Fruit fly (Drosophila melanogaster) whole organism, embryonic: ENCODE results near the gene CG13077.

ENCODE experiments used
- Antp ChIP-seq: fragments of 200-800 bp; sonication (Bioruptor generic); optimal IDR thresholded peaks from 3 replicates; lab custom pipeline; 2016; ENCODE audit warnings: missing biosample characterization, missing genetic modification characterization
- Asciz ChIP-seq: fragments of 200-800 bp; sonication (Bioruptor generic); optimal IDR thresholded peaks from 2 replicates; lab custom pipeline; 2017; ENCODE audit warnings: missing biosample characterization, mild to moderate bottlenecking, missing genetic modification characterization, missing genetic modification reagents
- CG12155 ChIP-seq: fragments of 200-800 bp; sonication (Bioruptor generic); optimal IDR thresholded peaks from 3 replicates; lab custom pipeline; 2016; ENCODE audit warnings: missing biosample characterization, missing genetic modification characterization
- CG12219 ChIP-seq: fragments of 200-800 bp; sonication (Bioruptor generic); optimal IDR thresholded peaks from 3 replicates; lab custom pipeline; 2018; ENCODE audit warnings: missing biosample characterization, mild to moderate bottlenecking, missing genetic modification characterization
- CG12299 ChIP-seq: fragments of 200-800 bp; sonication (Bioruptor generic); optimal IDR thresholded peaks from 2 replicates; lab custom pipeline; 2018; ENCODE audit warnings: missing biosample characterization, mild to moderate bottlenecking, missing genetic modification characterization
- CG14441 ChIP-seq: fragments of 200-800 bp; sonication (Bioruptor generic); IDR thresholded peaks from 2 replicates; pipeline ENCODE4 v1.3.6; 2022; ENCODE audit warnings: missing biosample characterization, missing genetic modification characterization
- CG18011 ChIP-seq: fragments of 200-800 bp; sonication (Bioruptor generic); optimal IDR thresholded peaks from 2 replicates; lab custom pipeline; 2017; ENCODE audit warnings: missing biosample characterization, missing genetic modification characterization, mild to moderate bottlenecking, moderate library complexity, missing genotype
- CG2202 ChIP-seq: fragments of 200-800 bp; sonication (Bioruptor generic); optimal IDR thresholded peaks from 2 replicates; lab custom pipeline; 2018; ENCODE audit warnings: missing biosample characterization, mild to moderate bottlenecking, missing genetic modification characterization
- CG31441 ChIP-seq: fragments of 200-800 bp; sonication (Bioruptor generic); IDR thresholded peaks from 2 replicates; pipeline ENCODE4 v1.3.6; 2022; ENCODE audit warnings: missing biosample characterization, missing genetic modification characterization
- CG32532 ChIP-seq: fragments of 200-800 bp; sonication (Bioruptor generic); IDR thresholded peaks from 2 replicates; pipeline ENCODE4 v1.3.6; 2022; ENCODE audit warnings: missing biosample characterization, missing genetic modification characterization
- CG6175 ChIP-seq: fragments of 200-800 bp; sonication (Bioruptor generic); IDR thresholded peaks from 3 replicates; pipeline ENCODE4 v1.3.6; 2022; ENCODE audit warnings: missing biosample characterization, missing genetic modification characterization
- CG6272 ChIP-seq: fragments of 200-800 bp; sonication (Bioruptor generic); IDR thresholded peaks from 2 replicates; pipeline ENCODE4 v1.3.6; 2022; ENCODE audit warnings: missing biosample characterization, missing genetic modification characterization
- CG8290 ChIP-seq, 3 experiments: fragments of 200-800 bp; sonication (Bioruptor generic); optimal IDR thresholded peaks; 2 replicates each; lab custom pipeline; 2016 to 2019; ENCODE audit warnings: missing biosample characterization in 3 of 3, missing genetic modification characterization in 3 of 3, mild to moderate bottlenecking in 2 of 3, moderate library complexity in 1 of 3
- CG9609 ChIP-seq: fragments of 200-800 bp; sonication (Bioruptor generic); optimal IDR thresholded peaks from 3 replicates; lab custom pipeline; 2016; ENCODE audit warnings: missing biosample characterization, missing genetic modification characterization
- CG9932 ChIP-seq: fragments of 200-800 bp; sonication (Bioruptor generic); IDR thresholded peaks from 2 replicates; pipeline ENCODE4 v1.3.6; 2022; ENCODE audit warnings: missing biosample characterization, missing genetic modification characterization
- CoRest ChIP-seq: fragments of 200-800 bp; sonication (Bioruptor generic); optimal IDR thresholded peaks from 3 replicates; lab custom pipeline; 2018; ENCODE audit warnings: missing biosample characterization, mild to moderate bottlenecking, missing genetic modification characterization, moderate library complexity
- Dip2 ChIP-seq: fragments of 200-800 bp; sonication (Bioruptor generic); IDR thresholded peaks from 2 replicates; pipeline ENCODE4 v1.3.6; 2022; ENCODE audit warnings: missing biosample characterization, missing genetic modification characterization
- H2.0 ChIP-seq: fragments of 200-800 bp; sonication (Bioruptor generic); IDR thresholded peaks from 2 replicates; pipeline ENCODE4 v1.3.6; 2022; ENCODE audit warnings: missing biosample characterization, missing genetic modification characterization
- HLH4C ChIP-seq: fragments of 200-800 bp; sonication (Bioruptor generic); IDR thresholded peaks from 3 replicates; pipeline ENCODE4 v1.3.6; 2022; ENCODE audit warnings: missing biosample characterization, missing genetic modification characterization; ENCODE audit not compliant: partially characterized antibody
- Hmr ChIP-seq: fragments of 200-800 bp; sonication (Bioruptor generic); optimal IDR thresholded peaks from 3 replicates; lab custom pipeline; 2017; ENCODE audit warnings: mild to moderate bottlenecking, missing biosample characterization, missing genetic modification reagents, missing genetic modification characterization
- MBD-R2 ChIP-seq: fragments of 200-800 bp; sonication (Bioruptor generic); IDR thresholded peaks from 2 replicates; pipeline ENCODE4 v1.3.6; 2022; ENCODE audit warnings: missing biosample characterization, missing genetic modification characterization
- Med ChIP-seq: fragments of 200-800 bp; sonication (Bioruptor generic); peaks from one replicate; lab custom pipeline; 2016; ENCODE audit warnings: missing biosample characterization, missing genetic modification characterization, mild to moderate bottlenecking, inconsistent platforms, moderate library complexity
- Meics ChIP-seq: fragments of 200-800 bp; sonication (Bioruptor generic); optimal IDR thresholded peaks from 2 replicates; lab custom pipeline; 2017; ENCODE audit warnings: missing biosample characterization, mild to moderate bottlenecking, missing genetic modification characterization
- NK7.1 ChIP-seq: fragments of 200-800 bp; sonication (Bioruptor generic); optimal IDR thresholded peaks from 3 replicates; lab custom pipeline; 2016; ENCODE audit warnings: missing biosample characterization, missing genetic modification characterization
- Pdp1 ChIP-seq, 2 experiments: fragments of 200-800 bp; sonication (Bioruptor generic); optimal IDR thresholded peaks; 3 replicates each; lab custom pipeline; 2016; ENCODE audit warnings: missing biosample characterization in 2 of 2, missing genetic modification characterization in 2 of 2, mild to moderate bottlenecking in 1 of 2, moderate library complexity in 1 of 2
- amos ChIP-seq: fragments of 200-800 bp; sonication (Bioruptor generic); IDR thresholded peaks from 2 replicates; pipeline ENCODE4 v1.3.6; 2022; ENCODE audit warnings: missing biosample characterization, missing genetic modification characterization; ENCODE audit not compliant: partially characterized antibody
- bbx ChIP-seq: fragments of 200-800 bp; sonication (Bioruptor generic); IDR thresholded peaks from 2 replicates; pipeline ENCODE4 v1.3.6; 2022; ENCODE audit warnings: missing biosample characterization, missing genetic modification characterization; ENCODE audit not compliant: partially characterized antibody
- crp ChIP-seq, 2 experiments: fragments of 200-800 bp; sonication (Bioruptor generic); optimal IDR thresholded peaks; 2 replicates in 1 of 2; 3 replicates in 1 of 2; lab custom pipeline; 2017; ENCODE audit warnings: missing biosample characterization in 2 of 2, missing genetic modification characterization in 2 of 2, mild to moderate bottlenecking in 1 of 2, moderate library complexity in 1 of 2
- danr ChIP-seq: fragments of 200-800 bp; sonication (Bioruptor generic); IDR thresholded peaks from 2 replicates; pipeline ENCODE4 v1.3.6; 2022; ENCODE audit warnings: missing biosample characterization, missing genetic modification characterization
- dimm ChIP-seq: fragments of 200-800 bp; sonication (Bioruptor generic); IDR thresholded peaks from 2 replicates; pipeline ENCODE4 v1.3.6; 2022; ENCODE audit warnings: missing biosample characterization, missing genetic modification characterization
- ewg ChIP-seq: fragments of 200-800 bp; sonication (Bioruptor generic); optimal IDR thresholded peaks from 3 replicates; lab custom pipeline; 2017; ENCODE audit warnings: mild to moderate bottlenecking, missing biosample characterization, missing genetic modification reagents, missing genetic modification characterization
- eyg ChIP-seq: fragments of 200-800 bp; sonication (Bioruptor generic); optimal IDR thresholded peaks from 3 replicates; lab custom pipeline; 2016; ENCODE audit warnings: missing biosample characterization, missing genetic modification characterization
- fd102C ChIP-seq: fragments of 200-800 bp; sonication (Bioruptor generic); optimal IDR thresholded peaks from 2 replicates; lab custom pipeline; 2018; ENCODE audit warnings: missing biosample characterization, mild to moderate bottlenecking, missing genetic modification characterization, moderate library complexity
- gcm ChIP-seq: fragments of 200-800 bp; sonication (Bioruptor generic); optimal IDR thresholded peaks from 2 replicates; lab custom pipeline; 2019; ENCODE audit warnings: missing biosample characterization, mild to moderate bottlenecking, missing genetic modification characterization, moderate library complexity
- hb ChIP-seq: fragments of 200-800 bp; sonication (Bioruptor generic); IDR thresholded peaks from 3 replicates; pipeline ENCODE4 v1.3.6; 2022; ENCODE audit warnings: missing biosample characterization, missing genetic modification characterization; ENCODE audit not compliant: partially characterized antibody
- ind ChIP-seq: fragments of 200-800 bp; sonication (Bioruptor generic); optimal IDR thresholded peaks from 3 replicates; lab custom pipeline; 2016; ENCODE audit warnings: missing biosample characterization, missing genetic modification characterization
- jigr1 ChIP-seq: fragments of 200-800 bp; sonication (Bioruptor generic); IDR thresholded peaks from 3 replicates; pipeline ENCODE4 v1.3.6; 2022; ENCODE audit warnings: missing biosample characterization, missing genetic modification characterization
- pb ChIP-seq: fragments of 200-800 bp; sonication (Bioruptor generic); optimal IDR thresholded peaks from 3 replicates; lab custom pipeline; 2016; ENCODE audit warnings: missing biosample characterization, missing genetic modification characterization
- seq ChIP-seq: fragments of 200-800 bp; sonication (Bioruptor generic); IDR thresholded peaks from 2 replicates; pipeline ENCODE4 v1.3.6; 2022; ENCODE audit warnings: missing biosample characterization, missing genetic modification characterization
- toy ChIP-seq: fragments of 200-800 bp; sonication (Bioruptor generic); IDR thresholded peaks from 2 replicates; pipeline ENCODE4 v1.3.6; 2022; ENCODE audit warnings: missing biosample characterization, missing genetic modification characterization
- trh ChIP-seq: fragments of 200-800 bp; sonication (Bioruptor generic); optimal IDR thresholded peaks from 2 replicates; lab custom pipeline; 2016; ENCODE audit warnings: missing biosample characterization, missing genetic modification characterization
- tx ChIP-seq: fragments of 200-800 bp; sonication (Bioruptor generic); optimal IDR thresholded peaks from 2 replicates; lab custom pipeline; 2016; ENCODE audit warnings: missing biosample characterization, missing genetic modification characterization
- unpg ChIP-seq: fragments of 200-800 bp; sonication (Bioruptor generic); optimal IDR thresholded peaks from 3 replicates; lab custom pipeline; 2018; ENCODE audit warnings: missing biosample characterization, mild to moderate bottlenecking, missing genetic modification characterization, moderate library complexity
- zf30C ChIP-seq: fragments of 200-800 bp; sonication (Bioruptor generic); optimal IDR thresholded peaks from 3 replicates; lab custom pipeline; 2018; ENCODE audit warnings: missing biosample characterization, mild to moderate bottlenecking, missing genetic modification characterization

Gene CG13077

DNA sequence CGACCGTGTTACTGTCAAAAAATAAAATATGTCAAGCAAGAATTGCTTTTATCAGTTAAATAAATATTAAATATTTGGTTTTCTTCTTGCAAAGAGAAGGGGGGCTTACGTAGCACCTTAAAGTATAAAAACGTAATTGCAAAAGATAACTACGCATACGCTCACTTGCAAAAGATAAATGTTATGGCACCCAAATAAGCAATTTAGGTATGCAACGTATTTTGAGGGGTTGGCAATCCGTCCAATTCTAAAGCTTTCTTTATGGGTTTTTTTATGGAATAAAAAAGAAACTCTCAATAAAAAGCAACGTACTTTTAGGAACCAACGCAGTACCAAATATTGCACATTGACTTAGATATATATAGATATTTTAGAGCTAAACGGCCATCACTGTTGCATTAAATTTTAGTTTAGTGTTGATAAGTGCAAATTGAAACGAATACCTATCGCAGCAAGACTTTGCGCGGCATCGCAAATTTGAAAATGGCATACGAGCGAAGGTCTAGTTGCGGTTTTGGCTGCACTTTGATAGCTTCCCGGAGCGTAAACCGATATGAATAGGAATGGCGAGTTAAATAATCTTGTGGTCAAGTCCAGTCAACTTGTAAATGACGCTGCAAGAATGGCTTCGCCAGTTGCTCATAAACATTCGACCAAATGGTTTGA, at the start of gene CG13077 (continued):
- TF ChIP-seq CG9609 (GFP tag; lab: Kevin White, UChicago): no peak
- peak; percentile 49; the same call in 2 of the 3 replicates for TF ChIP-seq HLH4C (GFP tag; lab: Robert Waterston, UW)
- peak; percentile 70; the same call in 1 of the 2 replicates for TF ChIP-seq bbx (GFP tag; lab: Robert Waterston, UW)
- TF ChIP-seq pb (GFP tag; lab: Kevin White, UChicago): no peak
- no peak for TF ChIP-seq trh (GFP tag; lab: Kevin White, UChicago)
- TF ChIP-seq, all 482 proteins: peak for 34

DNA sequence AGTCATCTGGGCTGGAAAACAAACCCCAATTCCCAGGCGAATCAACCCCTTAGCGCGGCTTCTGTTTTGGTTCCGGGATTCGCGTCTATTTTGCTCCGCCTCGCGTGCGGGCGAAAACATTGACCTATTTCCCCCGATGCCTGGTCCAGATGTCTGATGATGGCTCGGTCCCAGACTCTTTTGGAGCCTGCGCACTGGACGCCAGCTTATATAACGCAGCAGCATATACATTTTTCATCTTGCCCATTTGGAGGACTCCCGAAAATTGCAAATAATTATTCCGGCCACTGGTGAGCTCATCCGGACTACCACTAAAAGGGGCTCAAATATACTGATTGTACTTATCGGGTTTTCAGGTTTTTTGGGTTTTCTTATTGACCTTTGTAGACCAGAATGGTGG, 49.6 kb upstream of the CG13077 start:
- TF ChIP-seq Pdp1 (GFP tag; optimal IDR thresholded peaks at IDR 0.05; lab: Kevin White, UChicago): peak in 1 of 2 experiments; percentile 79
- TF ChIP-seq crp (GFP tag; optimal IDR thresholded peaks at IDR 0.05; lab: Kevin White, UChicago): peak in 1 of 2 experiments; percentile 9
- peak; percentile 16; the same call in 1 of the 2 replicates for TF ChIP-seq seq
- peak; percentile 53 for TF ChIP-seq Med (GFP tag; lab: Kevin White, UChicago)
- peak; percentile 80 for TF ChIP-seq ewg (GFP tag; lab: Kevin White, UChicago)
- no peak for TF ChIP-seq eyg (GFP tag; lab: Kevin White, UChicago)

DNA sequence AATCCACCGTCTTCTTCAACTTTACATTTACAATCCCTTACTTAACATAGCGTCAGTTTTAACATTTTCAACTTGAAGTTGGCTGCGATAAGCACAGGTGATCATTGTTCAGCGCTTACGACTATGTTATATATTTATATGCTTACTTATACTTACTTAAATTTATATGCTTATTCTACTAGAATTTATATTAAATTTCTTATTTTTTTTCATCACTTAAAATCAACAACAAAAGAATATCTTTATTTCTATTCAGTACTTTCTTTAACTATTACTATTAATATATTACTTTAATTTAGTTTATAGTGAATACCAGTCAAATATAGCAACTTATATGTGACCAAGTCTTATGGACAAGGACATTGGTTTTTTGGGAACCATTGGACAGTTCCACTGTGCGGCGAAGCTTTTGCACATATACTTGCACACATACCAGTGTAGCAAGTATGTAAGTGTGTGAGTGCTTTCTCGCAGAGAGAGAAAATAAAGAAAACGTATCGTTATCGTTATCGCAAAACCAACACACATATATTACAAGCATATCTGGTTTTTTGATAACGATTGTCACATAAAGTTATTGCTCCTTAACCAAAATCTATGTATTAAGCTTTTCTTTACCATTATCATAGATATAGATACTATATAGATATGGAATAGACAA, 48.4 kb upstream of the CG13077 start, which contains the start of gene Hasp:
TSS of gene Hasp (minus strand) at position 51 of the 661 bp plus-strand sequence.
- TF ChIP-seq CG12219 (GFP tag; lab: Kevin White, UChicago) (peak; percentile 44), gcm (GFP tag; lab: Kevin White, UChicago) (peak; percentile 59), CG9932 (GFP tag; lab: Robert Waterston, UW) (peak; percentile 54), CG32532 (GFP tag; lab: Robert Waterston, UW) (peak; percentile 75), CG14441 (peak; percentile 53; the same call in 1 of the 2 replicates), Asciz (GFP tag; lab: Kevin White, UChicago) (peak; percentile 58), CG18011 (GFP tag; lab: Kevin White, UChicago) (peak; percentile 12), CoRest (tag; lab: Kevin White, UChicago) (peak; percentile 56), MBD-R2 (GFP tag; lab: Robert Waterston, UW) (peak; percentile 39; the same call in 1 of the 2 replicates), Meics (GFP tag; lab: Kevin White, UChicago) (peak; percentile 67), jigr1 (GFP tag; lab: Robert Waterston, UW) (no peak), Antp (GFP tag; lab: Kevin White, UChicago) (no peak), fd102C (GFP tag; lab: Kevin White, UChicago) (no peak), unpg (GFP tag; lab: Kevin White, UChicago) (peak; percentile 66), danr (GFP tag; lab: Robert Waterston, UW) (no peak), tx (GFP tag; lab: Kevin White, UChicago) (no peak), CG31441 (GFP tag; lab: Robert Waterston, UW) (peak; percentile 65), zf30C (GFP tag; lab: Kevin White, UChicago) (no peak), Dip2 (GFP tag; lab: Robert Waterston, UW) (no peak), CG8290 (GFP tag; optimal IDR thresholded peaks at IDR 0.05; lab: Kevin White, UChicago) (peak; percentile 54), CG8290 (tag; optimal IDR thresholded peaks at IDR 0.05; lab: Kevin White, UChicago) (no peak), ind (GFP tag; lab: Kevin White, UChicago) (peak; percentile 62), hb (GFP tag; lab: Robert Waterston, UW) (peak; percentile 89), H2.0 (GFP tag; lab: Robert Waterston, UW) (0 out of 2 replicates have a peak, but pooled peaks have one; percentile 19), amos (peak; percentile 53; the same call in 1 of the 2 replicates), dimm (GFP tag; lab: Robert Waterston, UW) (no peak), CG12299 (no peak), Hmr (GFP tag; lab: Kevin White, UChicago) (peak; percentile 43), CG12155 (GFP tag; lab: Kevin White, UChicago) (peak; percentile 14), toy (GFP tag; lab: Robert Waterston, UW) (no peak), NK7.1 (GFP tag; lab: Kevin White, UChicago) (no peak), CG2202 (tag; lab: Kevin White, UChicago) (peak; percentile 22), CG6175 (GFP tag; lab: Robert Waterston, UW) (no peak), CG6272 (GFP tag; lab: Robert Waterston, UW) (no peak)
